Worm (Caenorhabditis elegans) whole organism, L4 larva: ENCODE measurements around the gene crb-3.

Source experiments
- F26F4.8 ChIP-seq: fragments of 200-800 bp; sonication (Bioruptor generic); conservative IDR thresholded peaks from 2 replicates; pipeline ENCODE4 v1.3.6; 2022; ENCODE audit warnings: missing genetic modification characterization, missing compliant biosample characterization
- T20F7.1 ChIP-seq: fragments of 200-800 bp; sonication (Bioruptor generic); optimal IDR thresholded peaks from 2 replicates; lab custom pipeline; 2018; ENCODE audit warnings: mild to moderate bottlenecking, missing genetic modification characterization, missing compliant biosample characterization
- T26A8.4 ChIP-seq: fragments of 200-800 bp; sonication (Bioruptor generic); IDR thresholded peaks from 2 replicates; pipeline ENCODE4 v1.3.6; 2022; ENCODE audit warnings: missing genetic modification characterization, missing compliant biosample characterization
- Y105C5A.15 ChIP-seq: fragments of 200-800 bp; sonication (Bioruptor generic); IDR thresholded peaks from 2 replicates; pipeline ENCODE4 v1.3.6; 2022; ENCODE audit warnings: missing genetic modification characterization, missing compliant biosample characterization
- Y5F2A.4 ChIP-seq: fragments of 200-800 bp; sonication (Bioruptor generic); optimal IDR thresholded peaks from 2 replicates; lab custom pipeline; 2018; ENCODE audit warnings: mild to moderate bottlenecking, missing genetic modification characterization, missing compliant biosample characterization
- Y75B8A.6 ChIP-seq: fragments of 200-800 bp; sonication (Bioruptor generic); IDR thresholded peaks from 2 replicates; pipeline ENCODE4 v1.3.6; 2022; ENCODE audit warnings: missing genetic modification reagents, missing genetic modification characterization, missing compliant biosample characterization
- ZK337.2 ChIP-seq: fragments of 200-800 bp; sonication (Bioruptor generic); IDR thresholded peaks from 2 replicates; pipeline ENCODE4 v1.3.6; 2022; ENCODE audit warnings: missing genetic modification reagents, missing genetic modification characterization, missing compliant biosample characterization
- aly-2 ChIP-seq: sonication (generic microtip); optimal IDR thresholded peaks from 2 replicates; lab custom pipeline; 2018; ENCODE audit warnings: missing biosample characterization, missing genetic modification characterization
- arid-1 ChIP-seq: fragments of 200-800 bp; sonication (Bioruptor generic); conservative IDR thresholded peaks from 2 replicates; pipeline ENCODE4 v1.3.6; 2022; ENCODE audit warnings: missing genetic modification reagents, missing genetic modification characterization, missing compliant biosample characterization
- ceh-20 ChIP-seq: fragments of 200-800 bp; sonication (Bioruptor generic); IDR thresholded peaks from 2 replicates; pipeline ENCODE4 v1.3.6; 2022; ENCODE audit warnings: missing genetic modification reagents, missing genetic modification characterization, missing compliant biosample characterization
- ceh-28 ChIP-seq: fragments of 150-350 bp; optimal IDR thresholded peaks from 2 replicates; lab custom pipeline; 2014; ENCODE audit warnings: missing biosample characterization, missing genetic modification reagents, missing genetic modification characterization
- ceh-32 ChIP-seq: sonication (generic microtip); optimal IDR thresholded peaks from 2 replicates; lab custom pipeline; 2016; ENCODE audit warnings: mild to moderate bottlenecking, missing genetic modification characterization, missing compliant biosample characterization; ENCODE audit not compliant: poor library complexity
- ceh-44 ChIP-seq: fragments of 200-800 bp; sonication (Bioruptor generic); IDR thresholded peaks from 2 replicates; pipeline ENCODE4 v1.3.6; 2022; ENCODE audit warnings: missing genetic modification reagents, missing genetic modification characterization, missing compliant biosample characterization
- ceh-62 ChIP-seq: sonication (generic microtip); optimal IDR thresholded peaks from 2 replicates; lab custom pipeline; 2017; ENCODE audit warnings: missing biosample characterization, missing genetic modification characterization
- ceh-82 ChIP-seq: sonication (generic microtip); optimal IDR thresholded peaks from 2 replicates; lab custom pipeline; 2017; ENCODE audit warnings: missing biosample characterization, missing genetic modification characterization
- daf-12 ChIP-seq: fragments of 150-350 bp; optimal IDR thresholded peaks from 2 replicates; lab custom pipeline; 2014; ENCODE audit warnings: missing biosample characterization, missing genetic modification reagents, missing genetic modification characterization
- daf-8 ChIP-seq: fragments of 200-800 bp; sonication (Bioruptor generic); IDR thresholded peaks from 2 replicates; pipeline ENCODE4 v1.3.6; 2022; ENCODE audit warnings: missing genetic modification characterization, missing compliant biosample characterization
- dmd-9 ChIP-seq: fragments of 200-800 bp; sonication (Bioruptor generic); IDR thresholded peaks from 2 replicates; pipeline ENCODE4 v1.3.6; 2022; ENCODE audit warnings: missing genetic modification reagents, missing genetic modification characterization, missing compliant biosample characterization
- duxl-1 ChIP-seq: sonication (generic microtip); optimal IDR thresholded peaks from 2 replicates; lab custom pipeline; 2016; ENCODE audit warnings: mild to moderate bottlenecking, missing genetic modification characterization, moderate library complexity, missing compliant biosample characterization; ENCODE audit not compliant: poor library complexity
- egl-27 ChIP-seq: sonication (generic microtip); optimal IDR thresholded peaks from 3 replicates; lab custom pipeline; 2017; ENCODE audit warnings: missing biosample characterization, missing genetic modification reagents, missing genetic modification characterization
- egl-43 ChIP-seq: fragments of 200-800 bp; sonication (Bioruptor generic); IDR thresholded peaks from 2 replicates; pipeline ENCODE4 v1.3.6; 2022; ENCODE audit warnings: missing genetic modification reagents, missing genetic modification characterization, missing compliant biosample characterization
- hlh-11 ChIP-seq: fragments of 200-800 bp; sonication (Bioruptor generic); optimal IDR thresholded peaks from 2 replicates; lab custom pipeline; 2018; ENCODE audit warnings: mild to moderate bottlenecking, missing genetic modification characterization, missing compliant biosample characterization
- hmg-1.1 ChIP-seq: fragments of 200-800 bp; sonication (Bioruptor generic); IDR thresholded peaks from 2 replicates; pipeline ENCODE4 v1.3.6; 2022; ENCODE audit warnings: missing genetic modification reagents, missing genetic modification characterization, missing compliant biosample characterization
- jun-1 ChIP-seq: fragments of 150-350 bp; optimal IDR thresholded peaks from 2 replicates; lab custom pipeline; 2014; ENCODE audit warnings: missing biosample characterization, missing genetic modification reagents, missing genetic modification characterization
- lim-7 ChIP-seq: fragments of 200-800 bp; sonication (Bioruptor generic); IDR thresholded peaks from 2 replicates; pipeline ENCODE4 v1.3.6; 2022; ENCODE audit warnings: missing genetic modification characterization, missing compliant biosample characterization
- lin-1 ChIP-seq: fragments of 200-800 bp; sonication (Bioruptor generic); IDR thresholded peaks from 2 replicates; pipeline ENCODE4 v1.3.6; 2022; ENCODE audit warnings: missing genetic modification reagents, missing genetic modification characterization, missing compliant biosample characterization
- lin-29 ChIP-seq: fragments of 200-800 bp; sonication (Bioruptor generic); IDR thresholded peaks from 2 replicates; pipeline ENCODE4 v1.3.6; 2022; ENCODE audit warnings: missing genetic modification reagents, missing genetic modification characterization, missing compliant biosample characterization
- lin-38 ChIP-seq: fragments of 200-800 bp; sonication (Bioruptor generic); IDR thresholded peaks from 2 replicates; pipeline ENCODE4 v1.3.6; 2022; ENCODE audit warnings: missing genetic modification reagents, missing genetic modification characterization, missing compliant biosample characterization
- lin-39 ChIP-seq: fragments of 150-350 bp; optimal IDR thresholded peaks from 2 replicates; lab custom pipeline; 2014; ENCODE audit warnings: missing biosample characterization, missing genetic modification reagents, missing genetic modification characterization
- madf-9 ChIP-seq: fragments of 200-800 bp; sonication (Bioruptor generic); conservative IDR thresholded peaks from 2 replicates; pipeline ENCODE4 v1.3.6; 2022; ENCODE audit warnings: missing genetic modification reagents, missing genetic modification characterization, missing compliant biosample characterization
- mdl-1 ChIP-seq, 2 experiments: fragments of 150-350 bp in 1 of 2; sonication (generic microtip) in 1 of 2; optimal IDR thresholded peaks; 2 replicates each; lab custom pipeline; 2014 to 2017; ENCODE audit warnings: missing biosample characterization in 2 of 2, missing genetic modification characterization in 2 of 2
- nhr-10 ChIP-seq: fragments of 150-350 bp; optimal IDR thresholded peaks from 2 replicates; lab custom pipeline; 2014; ENCODE audit warnings: missing biosample characterization, missing genetic modification characterization
- nhr-11 ChIP-seq: fragments of 150-350 bp; optimal IDR thresholded peaks from 2 replicates; lab custom pipeline; 2014; ENCODE audit warnings: missing biosample characterization, missing genetic modification characterization
- nhr-111 ChIP-seq: fragments of 200-800 bp; sonication (Bioruptor generic); optimal IDR thresholded peaks from 2 replicates; lab custom pipeline; 2018; ENCODE audit warnings: mild to moderate bottlenecking, missing genetic modification characterization, missing compliant biosample characterization
- nhr-25 ChIP-seq: sonication (generic microtip); optimal IDR thresholded peaks from 2 replicates; lab custom pipeline; 2017; ENCODE audit warnings: missing genetic modification characterization, mild to moderate bottlenecking, missing compliant biosample characterization, antibody characterized with exemption, moderate library complexity, borderline replicate concordance; ENCODE audit not compliant: insufficient read depth
- nhr-28 ChIP-seq: fragments of 150-350 bp; optimal IDR thresholded peaks from 2 replicates; lab custom pipeline; 2014; ENCODE audit warnings: missing biosample characterization, missing genetic modification characterization
- nhr-41 ChIP-seq: fragments of 200-800 bp; sonication (Bioruptor generic); IDR thresholded peaks from 2 replicates; pipeline ENCODE4 v1.3.6; 2022; ENCODE audit warnings: missing genetic modification reagents, missing genetic modification characterization, missing compliant biosample characterization
- rbr-2 ChIP-seq: sonication (generic microtip); optimal IDR thresholded peaks from 2 replicates; lab custom pipeline; 2016; ENCODE audit warnings: missing genotype, missing genetic modification characterization, missing compliant biosample characterization
- set-16 ChIP-seq: fragments of 200-800 bp; sonication (Bioruptor generic); IDR thresholded peaks from 2 replicates; pipeline ENCODE4 v1.3.6; 2022; ENCODE audit warnings: missing genetic modification reagents, missing genetic modification characterization, missing compliant biosample characterization
- skn-1 ChIP-seq: fragments of 150-350 bp; optimal IDR thresholded peaks from 2 replicates; lab custom pipeline; 2014; ENCODE audit warnings: missing biosample characterization, missing genetic modification characterization
- spr-1 ChIP-seq: sonication (generic microtip); optimal IDR thresholded peaks from 2 replicates; lab custom pipeline; 2016; ENCODE audit warnings: mild to moderate bottlenecking, missing genetic modification characterization, missing compliant biosample characterization
- spr-3 ChIP-seq: fragments of 200-800 bp; sonication (Bioruptor generic); optimal IDR thresholded peaks from 2 replicates; lab custom pipeline; 2018; ENCODE audit warnings: mild to moderate bottlenecking, missing genetic modification characterization, missing compliant biosample characterization
- unc-62 ChIP-seq, 3 experiments: fragments of 150-350 bp in 1 of 3; sonication (generic microtip); optimal IDR thresholded peaks in 2 of 3; peaks in 1 of 3; 1 replicate in 1 of 3; 2 replicates in 2 of 3; lab custom pipeline; 2014 to 2017; ENCODE audit warnings: missing biosample characterization in 3 of 3, missing genetic modification characterization in 3 of 3, missing genetic modification reagents in 3 of 3, missing genotype in 1 of 3
- zag-1 ChIP-seq: fragments of 150-350 bp; optimal IDR thresholded peaks from 2 replicates; lab custom pipeline; 2014; ENCODE audit warnings: missing biosample characterization, missing genetic modification characterization
- zfp-3 ChIP-seq: fragments of 200-800 bp; sonication (Bioruptor generic); conservative IDR thresholded peaks from 2 replicates; pipeline ENCODE4 v1.3.6; 2022; ENCODE audit warnings: missing genetic modification reagents, missing genetic modification characterization, missing compliant biosample characterization
- ztf-11 ChIP-seq: fragments of 150-350 bp; optimal IDR thresholded peaks from 2 replicates; lab custom pipeline; 2014; ENCODE audit warnings: missing biosample characterization, missing genetic modification characterization
- ztf-7 ChIP-seq: fragments of 150-350 bp; optimal IDR thresholded peaks from 2 replicates; lab custom pipeline; 2014; ENCODE audit warnings: missing biosample characterization, missing genetic modification characterization

crb-3 gene

DNA sequence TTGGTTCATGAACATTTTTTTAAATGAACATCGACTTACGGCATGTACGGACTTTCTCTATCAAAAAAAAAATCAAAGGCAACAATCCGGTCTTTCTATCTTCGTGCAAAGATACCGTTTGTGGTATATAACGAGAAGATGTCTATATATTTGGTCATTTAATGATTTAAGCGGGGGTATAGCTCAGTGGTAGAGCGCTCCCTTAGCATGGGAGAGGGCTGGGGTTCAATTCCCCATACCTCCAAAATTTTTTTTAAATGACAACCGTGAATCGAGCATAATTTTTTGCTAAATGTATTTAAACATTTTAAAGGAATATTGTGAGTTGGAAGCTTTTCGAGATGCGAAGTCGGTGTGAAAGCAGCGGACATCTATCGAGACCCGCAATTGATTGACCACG is 35.1 kb downstream of the crb-3 start (continued):
- TF ChIP-seq duxl-1 (tag; lab: Kevin White, UChicago) = peak; percentile 63
- no peak for TF ChIP-seq set-16 (GFP tag; lab: Robert Waterston, UW)
- TF ChIP-seq rbr-2 (tag; lab: Kevin White, UChicago) = no peak
- TF ChIP-seq mdl-1 (tag; optimal IDR thresholded peaks at IDR 0.05; lab: Kevin White, UChicago) = no peak
- TF ChIP-seq nhr-10 (tag; lab: Kevin White, UChicago) = no peak
- no peak for TF ChIP-seq egl-27 (tag; lab: Kevin White, UChicago)
- no peak for TF ChIP-seq nhr-28 (tag; lab: Kevin White, UChicago)
- TF ChIP-seq Y5F2A.4 = peak; percentile 23
- 0 out of 2 replicates have a peak, but pooled peaks have one; percentile 15 for TF ChIP-seq hmg-1.1 (GFP tag; lab: Robert Waterston, UW)
- TF ChIP-seq nhr-111 (GFP tag; lab: Kevin White, UChicago) = peak; percentile 64
- TF ChIP-seq ceh-44 (GFP tag; lab: Robert Waterston, UW) = no peak
- no peak for TF ChIP-seq Y75B8A.6 (GFP tag; lab: Robert Waterston, UW)
- TF ChIP-seq nhr-11 (tag; lab: Kevin White, UChicago) = no peak
- no peak for TF ChIP-seq ceh-28
- peak; percentile 88 for TF ChIP-seq lim-7 (GFP tag; lab: Robert Waterston, UW)
- peak; percentile 83 for TF ChIP-seq madf-9 (GFP tag; lab: Robert Waterston, UW)
- peak; percentile 11 for TF ChIP-seq hlh-11 (tag; lab: Kevin White, UChicago)
- peak; percentile 62; the same call in 1 of the 2 replicates for TF ChIP-seq nhr-41 (GFP tag; lab: Robert Waterston, UW)
- TF ChIP-seq T20F7.1 (GFP tag; lab: Kevin White, UChicago) = no peak
- TF ChIP-seq ZK337.2 (GFP tag; lab: Robert Waterston, UW) = peak; percentile 56; the same call in 1 of the 2 replicates
- TF ChIP-seq ceh-82 = no peak
- no peak for TF ChIP-seq ztf-11 (tag; lab: Kevin White, UChicago)
- TF ChIP-seq daf-8 (GFP tag; lab: Robert Waterston, UW) = no peak
- TF ChIP-seq zag-1 = no peak
- TF ChIP-seq lin-38 (GFP tag; lab: Robert Waterston, UW) = no peak
- 0 out of 2 replicates have a peak, but pooled peaks have one; percentile 69 for TF ChIP-seq Y105C5A.15 (GFP tag; lab: Robert Waterston, UW)
- peak; percentile 46; the same call in 1 of the 2 replicates for TF ChIP-seq lin-1 (GFP tag; lab: Robert Waterston, UW)
- no peak for TF ChIP-seq spr-3 (GFP tag; lab: Kevin White, UChicago)
- no peak for TF ChIP-seq jun-1 (tag; lab: Kevin White, UChicago)
- TF ChIP-seq lin-29 (GFP tag; lab: Robert Waterston, UW) = no peak
- TF ChIP-seq ztf-7 = no peak
- no peak for TF ChIP-seq ceh-20 (GFP tag; lab: Robert Waterston, UW)

DNA sequence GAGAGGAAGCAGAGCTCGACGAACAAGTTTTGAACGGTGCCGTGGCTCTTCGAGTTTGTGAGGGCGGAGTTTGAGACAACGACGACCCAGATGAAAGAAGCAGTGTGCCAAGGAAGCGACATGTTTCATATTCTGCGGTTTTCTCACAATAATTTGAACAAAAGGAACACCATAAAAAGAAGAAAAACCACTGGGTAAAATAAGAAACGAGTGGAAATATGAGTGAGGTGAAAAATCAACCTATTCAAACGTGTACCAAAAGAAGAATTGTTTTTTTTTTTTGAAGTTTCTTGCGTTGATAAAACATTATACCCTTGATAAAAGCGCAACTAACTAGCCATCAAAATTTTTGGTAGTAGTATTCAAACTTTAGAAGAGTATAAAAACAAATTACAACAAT is 38.6 kb downstream of the crb-3 start, which contains the start of gene lgc-4:
lgc-4 (minus strand) TSS at position 101 of the 400 bp plus-strand sequence.
- TF ChIP-seq T26A8.4 (GFP tag; lab: Robert Waterston, UW) (no peak), unc-62 (GFP tag; optimal IDR thresholded peaks at IDR 0.05 in 1 of 2; lab: Kevin White, UChicago) (peak in 1 of 2 experiments; percentile 89), unc-62 (tag; optimal IDR thresholded peaks at IDR 0.05; lab: Kevin White, UChicago) (no peak)

- no peak for TF ChIP-seq Y75B8A.6 (GFP tag; lab: Robert Waterston, UW)
- no peak for TF ChIP-seq spr-1 (tag; lab: Kevin White, UChicago)
- TF ChIP-seq lin-38 (GFP tag; lab: Robert Waterston, UW) = no peak
- no peak for TF ChIP-seq daf-12
- TF ChIP-seq ceh-32 (tag; lab: Kevin White, UChicago) = no peak
- TF ChIP-seq lin-39 (tag; lab: Kevin White, UChicago) = no peak
- TF ChIP-seq zfp-3 (GFP tag; lab: Robert Waterston, UW) = no peak
- TF ChIP-seq F26F4.8 (GFP tag; lab: Robert Waterston, UW) = no peak
- no peak for TF ChIP-seq dmd-9 (GFP tag; lab: Robert Waterston, UW)
- no peak for TF ChIP-seq nhr-25 (tag; lab: Kevin White, UChicago)
- no peak for TF ChIP-seq aly-2 (tag; lab: Kevin White, UChicago)
- no peak for TF ChIP-seq skn-1
- no peak for TF ChIP-seq mdl-1 (tag; optimal IDR thresholded peaks at IDR 0.05; lab: Kevin White, UChicago)
- no peak for TF ChIP-seq ceh-62
- TF ChIP-seq ztf-11 (tag; lab: Kevin White, UChicago) = no peak
- TF ChIP-seq egl-43 (GFP tag; lab: Robert Waterston, UW) = no peak
- no peak for TF ChIP-seq arid-1 (GFP tag; lab: Robert Waterston, UW)
Observed at ce11 chrX:9243257-9243656, 39.7 kb downstream of the crb-3 start, which contains the start of gene gpa-12. Gene gpa-12, plus strand, starts transcription at chrX:9243557.
